Fruit fly (Drosophila melanogaster): ENCODE measurements around the gene CG15771.

dm6 chrX:5781520-5781919, 26.1 kb downstream of the CG15771 start, which contains the start of gene CG3108:
- TF ChIP-seq CTCF (optimal IDR thresholded peaks at IDR 0.05) (no peak), CG8478 (optimal IDR thresholded peaks at IDR 0.05) (no peak)

All from S2 (cell line).